Worm (Caenorhabditis elegans): Measurements from ENCODE around the gene inx-8.

DNA sequence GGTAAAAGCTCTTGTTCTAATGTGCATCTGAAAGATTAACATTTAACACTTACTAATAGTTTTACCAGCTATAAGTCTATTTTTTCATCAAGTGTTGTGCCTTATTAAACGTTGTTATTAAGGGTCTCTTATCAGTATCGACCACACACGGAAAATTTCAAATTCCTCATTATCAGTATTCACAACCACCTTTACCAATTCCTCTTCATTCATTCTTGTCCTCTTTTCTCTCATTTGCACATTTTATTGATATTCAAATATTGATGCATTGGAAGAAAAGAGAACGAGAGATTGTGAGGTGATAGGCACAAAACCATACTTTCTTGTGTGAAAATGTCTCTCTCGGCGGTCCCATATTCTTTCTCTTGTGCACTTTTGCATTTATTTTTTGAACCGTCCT, 48.2 kb downstream of the inx-8 start:
- TF ChIP-seq pha-4 (tag; optimal IDR thresholded peaks at IDR 0.05): no peak
- no peak for TF ChIP-seq drap-1 (GFP tag; optimal IDR thresholded peaks at IDR 0.05)
- no peak for TF ChIP-seq mls-2 (tag; optimal IDR thresholded peaks at IDR 0.05)
- TF ChIP-seq lsy-2 (tag; optimal IDR thresholded peaks at IDR 0.05): no peak
- TF ChIP-seq snpc-4 (tag; optimal IDR thresholded peaks at IDR 0.05): no peak
- no peak for TF ChIP-seq nhr-76 (tag; optimal IDR thresholded peaks at IDR 0.05)
- no peak for TF ChIP-seq elt-3 (tag; optimal IDR thresholded peaks at IDR 0.05)
